Fruit fly (Drosophila melanogaster) S2 (cell line): Measurements from ENCODE around the gene CG14142.
"Not testable (repeated sequence)": the region's sequence is repeated elsewhere in the genome, so short reads cannot be mapped to it uniquely, and the experiment has no call there.

Source experiments
- CG8478 ChIP-seq: fragments of >200 bp; optimal IDR thresholded peaks from 2 replicates; lab custom pipeline; 2018
- CTCF ChIP-seq, 2 experiments: fragments of >200 bp; optimal IDR thresholded peaks; 2 replicates each; lab custom pipeline; 2018

DNA sequence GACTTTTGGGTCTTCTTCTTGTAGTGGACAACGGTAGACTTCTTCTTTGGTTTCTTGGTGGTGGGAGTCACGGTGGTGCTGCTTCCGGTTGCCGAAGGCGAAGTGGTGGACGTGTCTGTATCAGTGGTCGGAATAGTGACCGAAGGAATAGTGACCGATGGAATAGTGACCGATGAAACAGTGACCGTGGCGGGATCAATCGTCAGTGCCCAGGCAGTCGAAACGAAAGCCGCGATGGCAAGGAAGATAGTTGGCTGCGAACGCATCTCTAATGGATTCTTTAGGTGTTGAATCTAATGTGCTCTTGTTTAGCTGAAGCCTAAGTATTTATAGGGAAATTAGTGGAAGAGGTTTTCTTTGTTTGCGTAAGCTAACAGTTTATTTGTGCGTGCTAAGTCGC lies 41.3 kb upstream of the CG14142 start, which contains the start of gene CG32074:
- not testable (repeated sequence) for TF ChIP-seq CTCF (optimal IDR thresholded peaks at IDR 0.05; lab: Kevin White, UChicago); CG8478 (lab: Kevin White, UChicago)
